Worm (Caenorhabditis elegans) whole organism, L3 larva: Measurements from ENCODE around the gene msp-55.
"Not testable (repeated sequence)": the region's sequence is repeated elsewhere in the genome, so short reads cannot be mapped to it uniquely, and the experiment has no call there.

Source experiments
- aly-2 ChIP-seq: fragments of 150-350 bp; optimal IDR thresholded peaks from 2 replicates; lab custom pipeline; 2014; ENCODE audit warnings: missing biosample characterization, missing genetic modification characterization
- mdl-1 ChIP-seq: fragments of 150-350 bp; optimal IDR thresholded peaks from 2 replicates; lab custom pipeline; 2014; ENCODE audit warnings: missing biosample characterization, missing genetic modification characterization
- nhr-11 ChIP-seq: fragments of 150-350 bp; optimal IDR thresholded peaks from 2 replicates; lab custom pipeline; 2014; ENCODE audit warnings: missing biosample characterization, missing genetic modification characterization
- pha-4 ChIP-seq: fragments of 150-350 bp; optimal IDR thresholded peaks from 2 replicates; lab custom pipeline; 2014; ENCODE audit warnings: missing biosample characterization, missing genetic modification reagents, missing genetic modification characterization
- snpc-4 ChIP-seq: fragments of 150-350 bp; optimal IDR thresholded peaks from 2 replicates; lab custom pipeline; 2014; ENCODE audit warnings: missing biosample characterization, missing genetic modification characterization

ce11 chrIV:5066887-5067286, 11.1 kb upstream of the msp-55 start, which contains the start of gene ttbk-2.2:
- not testable (repeated sequence) for TF ChIP-seq aly-2, mdl-1, snpc-4, nhr-11, pha-4 (tag; lab: Kevin White, UChicago)
